Worm (Caenorhabditis elegans) whole organism, young adult: ENCODE results near the gene parn-2.

Source experiments
- B0035.1 ChIP-seq: sonication (generic microtip); optimal IDR thresholded peaks from 2 replicates; lab custom pipeline; 2016; ENCODE audit warnings: missing genetic modification characterization, mild to moderate bottlenecking, missing compliant biosample characterization, missing genotype, missing genetic modification reagents
- B0336.3 ChIP-seq: fragments of 200-800 bp; sonication (Bioruptor generic); IDR thresholded peaks from 2 replicates; pipeline ENCODE4 v1.3.6; 2022; ENCODE audit warnings: missing genetic modification characterization, missing compliant biosample characterization
- F37B4.10 ChIP-seq: fragments of 200-800 bp; sonication (Bioruptor generic); IDR thresholded peaks from 2 replicates; pipeline ENCODE4 v1.3.6; 2022; ENCODE audit warnings: missing genetic modification characterization, missing compliant biosample characterization
- F55B11.4 ChIP-seq: sonication (generic microtip); optimal IDR thresholded peaks from 2 replicates; lab custom pipeline; 2016; ENCODE audit warnings: missing compliant biosample characterization, missing genetic modification characterization, borderline replicate concordance; ENCODE audit not compliant: insufficient read depth
- K12H6.12 ChIP-seq: fragments of 200-800 bp; sonication (Bioruptor generic); optimal IDR thresholded peaks from 2 replicates; lab custom pipeline; 2018; ENCODE audit warnings: mild to moderate bottlenecking, missing genetic modification characterization, missing compliant biosample characterization
- Y67H2A.10 ChIP-seq: fragments of 200-800 bp; sonication (Bioruptor generic); conservative IDR thresholded peaks from 2 replicates; pipeline ENCODE4 v1.3.6; 2022; ENCODE audit warnings: missing genetic modification reagents, missing genetic modification characterization, missing compliant biosample characterization
- athp-1 ChIP-seq: sonication (generic microtip); optimal IDR thresholded peaks from 2 replicates; lab custom pipeline; 2017; ENCODE audit warnings: mild to moderate bottlenecking, missing genetic modification characterization, missing compliant biosample characterization
- attf-5 ChIP-seq: fragments of 200-800 bp; sonication (Bioruptor generic); optimal IDR thresholded peaks from 2 replicates; lab custom pipeline; 2018; ENCODE audit warnings: mild to moderate bottlenecking, missing genetic modification characterization, missing compliant biosample characterization
- attf-6 ChIP-seq: fragments of 200-800 bp; sonication (Bioruptor generic); IDR thresholded peaks from 2 replicates; pipeline ENCODE4 v1.3.6; 2022; ENCODE audit warnings: missing genetic modification reagents, missing genetic modification characterization, missing compliant biosample characterization
- ccch-3 ChIP-seq: fragments of 200-800 bp; sonication (Bioruptor generic); optimal IDR thresholded peaks from 2 replicates; lab custom pipeline; 2018; ENCODE audit warnings: mild to moderate bottlenecking, missing genetic modification characterization, missing compliant biosample characterization
- cebp-1 ChIP-seq, 2 experiments: fragments of 200-800 bp in 1 of 2; sonication (Bioruptor generic) in 1 of 2; sonication (generic microtip) in 1 of 2; IDR thresholded peaks in 1 of 2; optimal IDR thresholded peaks in 1 of 2; 2 replicates each; pipeline versions ENCODE4 v1.3.6 to Lab custom; 2017 to 2022; ENCODE audit warnings: missing compliant biosample characterization in 2 of 2, missing genetic modification characterization in 2 of 2, mild to moderate bottlenecking in 1 of 2, missing genetic modification reagents in 1 of 2, moderate library complexity in 1 of 2
- ceh-27 ChIP-seq: fragments of 200-800 bp; sonication (Bioruptor generic); optimal IDR thresholded peaks from 2 replicates; lab custom pipeline; 2018; ENCODE audit warnings: mild to moderate bottlenecking, missing genetic modification characterization, moderate library complexity, missing compliant biosample characterization
- chd-7 ChIP-seq: sonication (generic microtip); optimal IDR thresholded peaks from 2 replicates; lab custom pipeline; 2016; ENCODE audit warnings: mild to moderate bottlenecking, missing genetic modification characterization, moderate library complexity, missing compliant biosample characterization
- die-1 ChIP-seq: sonication (generic microtip); optimal IDR thresholded peaks from 2 replicates; lab custom pipeline; 2016; ENCODE audit warnings: missing genotype, mild to moderate bottlenecking, missing genetic modification characterization, missing compliant biosample characterization
- dox-1 ChIP-seq: fragments of 200-800 bp; sonication (Bioruptor generic); IDR thresholded peaks from 2 replicates; pipeline ENCODE4 v1.3.6; 2022; ENCODE audit warnings: missing genetic modification reagents, missing genetic modification characterization, missing compliant biosample characterization
- efl-1 ChIP-seq: fragments of 150-350 bp; optimal IDR thresholded peaks from 2 replicates; lab custom pipeline; 2014; ENCODE audit warnings: missing biosample characterization, missing genetic modification reagents, missing genetic modification characterization
- egl-44 ChIP-seq: fragments of 200-800 bp; sonication (Bioruptor generic); IDR thresholded peaks from 2 replicates; pipeline ENCODE4 v1.3.6; 2022; ENCODE audit warnings: missing genetic modification reagents, missing genetic modification characterization, missing compliant biosample characterization
- egrh-3 ChIP-seq: fragments of 200-800 bp; sonication (Bioruptor generic); IDR thresholded peaks from 2 replicates; pipeline ENCODE4 v1.3.6; 2022; ENCODE audit warnings: missing genetic modification reagents, missing genetic modification characterization, missing compliant biosample characterization
- ekl-4 ChIP-seq: fragments of 200-800 bp; sonication (Bioruptor generic); IDR thresholded peaks from 2 replicates; pipeline ENCODE4 v1.3.6; 2022; ENCODE audit warnings: missing genetic modification reagents, missing genetic modification characterization, missing compliant biosample characterization
- hrde-1 ChIP-seq: sonication (generic microtip); optimal IDR thresholded peaks from 2 replicates; lab custom pipeline; 2016; ENCODE audit warnings: missing genetic modification characterization, mild to moderate bottlenecking, missing compliant biosample characterization, moderate library complexity, missing genotype, missing genetic modification reagents, borderline replicate concordance
- lin-26 ChIP-seq: fragments of 200-800 bp; sonication (Bioruptor generic); IDR thresholded peaks from 2 replicates; pipeline ENCODE4 v1.3.6; 2022; ENCODE audit warnings: missing genetic modification reagents, missing genetic modification characterization, missing compliant biosample characterization
- lin-40 ChIP-seq: sonication (generic microtip); optimal IDR thresholded peaks from 2 replicates; lab custom pipeline; 2016; ENCODE audit warnings: missing genetic modification characterization, mild to moderate bottlenecking, missing compliant biosample characterization, missing genotype, missing genetic modification reagents
- lsy-27 ChIP-seq: sonication (generic microtip); optimal IDR thresholded peaks from 2 replicates; lab custom pipeline; 2017; ENCODE audit warnings: missing genetic modification characterization, mild to moderate bottlenecking, missing compliant biosample characterization, antibody characterized with exemption, missing genotype, borderline replicate concordance; ENCODE audit not compliant: insufficient read depth
- madf-10 ChIP-seq: sonication (generic microtip); optimal IDR thresholded peaks from 2 replicates; lab custom pipeline; 2016; ENCODE audit warnings: mild to moderate bottlenecking, missing genetic modification characterization, missing compliant biosample characterization
- madf-8 ChIP-seq: fragments of 200-800 bp; sonication (Bioruptor generic); conservative IDR thresholded peaks from 2 replicates; pipeline ENCODE4 v1.3.6; 2022; ENCODE audit warnings: missing genetic modification reagents, missing genetic modification characterization, missing compliant biosample characterization
- mcd-1 ChIP-seq: fragments of 200-800 bp; sonication (Bioruptor generic); IDR thresholded peaks from 2 replicates; pipeline ENCODE4 v1.3.6; 2022; ENCODE audit warnings: missing genetic modification reagents, missing genetic modification characterization, missing compliant biosample characterization
- nhr-120 ChIP-seq: fragments of 200-800 bp; sonication (Bioruptor generic); IDR thresholded peaks from 2 replicates; pipeline ENCODE4 v1.3.6; 2022; ENCODE audit warnings: missing genetic modification characterization, missing compliant biosample characterization
- nhr-27 ChIP-seq: fragments of 200-800 bp; sonication (Bioruptor generic); optimal IDR thresholded peaks from 2 replicates; lab custom pipeline; 2018; ENCODE audit warnings: mild to moderate bottlenecking, missing genetic modification characterization, moderate library complexity, missing compliant biosample characterization
- nhr-90 ChIP-seq: sonication (generic microtip); optimal IDR thresholded peaks from 2 replicates; lab custom pipeline; 2016; ENCODE audit warnings: missing genotype, mild to moderate bottlenecking, missing genetic modification characterization, missing compliant biosample characterization
- repo-1 ChIP-seq: sonication (generic microtip); optimal IDR thresholded peaks from 2 replicates; lab custom pipeline; 2017; ENCODE audit warnings: mild to moderate bottlenecking, missing genetic modification characterization, missing compliant biosample characterization
- zfh-2 ChIP-seq: fragments of 200-800 bp; sonication (Bioruptor generic); conservative IDR thresholded peaks from 2 replicates; pipeline ENCODE4 v1.3.6; 2022; ENCODE audit warnings: missing genetic modification reagents, missing genetic modification characterization, missing compliant biosample characterization
- ztf-18 ChIP-seq: sonication (generic microtip); optimal IDR thresholded peaks from 2 replicates; lab custom pipeline; 2016; ENCODE audit warnings: missing genotype, mild to moderate bottlenecking, missing genetic modification characterization, missing compliant biosample characterization
- ztf-26 ChIP-seq: sonication (generic microtip); optimal IDR thresholded peaks from 2 replicates; lab custom pipeline; 2017; ENCODE audit warnings: missing genetic modification characterization, missing compliant biosample characterization
- ztf-6 ChIP-seq: fragments of 200-800 bp; sonication (Bioruptor generic); IDR thresholded peaks from 2 replicates; pipeline ENCODE4 v1.3.6; 2022; ENCODE audit warnings: missing genetic modification reagents, missing genetic modification characterization, missing compliant biosample characterization

Gene parn-2

ce11 chrII:12222524-12222923 lies 33.9 kb downstream of the parn-2 start (continued):
- TF ChIP-seq die-1 (tag; lab: Kevin White, UChicago) (peak; percentile 36), hrde-1 (tag; lab: Kevin White, UChicago) (no peak), ceh-27 (GFP tag; lab: Kevin White, UChicago) (peak; percentile 78), ztf-6 (no peak), B0336.3 (peak; percentile 31; the same call in 1 of the 2 replicates), egrh-3 (GFP tag; lab: Robert Waterston, UW) (peak; percentile 73), athp-1 (tag; lab: Kevin White, UChicago) (no peak), chd-7 (tag; lab: Kevin White, UChicago) (peak; percentile 54), madf-10 (tag; lab: Kevin White, UChicago) (peak; percentile 78), nhr-90 (tag; lab: Kevin White, UChicago) (peak; percentile 30), ekl-4 (GFP tag; lab: Robert Waterston, UW) (peak; percentile 79), zfh-2 (GFP tag; lab: Robert Waterston, UW) (peak; percentile 98), attf-5 (peak; percentile 63), efl-1 (GFP tag; lab: Kevin White, UChicago) (no peak), K12H6.12 (peak; percentile 65), ccch-3 (GFP tag; lab: Kevin White, UChicago) (no peak), F55B11.4 (tag; lab: Kevin White, UChicago) (no peak), lsy-27 (tag; lab: Kevin White, UChicago) (no peak), B0035.1 (tag; lab: Kevin White, UChicago) (no peak), lin-40 (tag; lab: Kevin White, UChicago) (peak; percentile 73), ztf-18 (peak; percentile 33), ztf-26 (tag; lab: Kevin White, UChicago) (peak; percentile 53), nhr-120 (GFP tag; lab: Robert Waterston, UW) (no peak), Y67H2A.10 (GFP tag; lab: Robert Waterston, UW) (no peak), mcd-1 (peak; percentile 68), madf-8 (GFP tag; lab: Robert Waterston, UW) (no peak), cebp-1 (GFP tag; IDR thresholded peaks at IDR 0.05; lab: Robert Waterston, UW) (no peak), cebp-1 (tag; optimal IDR thresholded peaks at IDR 0.05; lab: Kevin White, UChicago) (peak; percentile 76), F37B4.10 (GFP tag; lab: Robert Waterston, UW) (no peak)

- TF ChIP-seq nhr-27 (tag; lab: Kevin White, UChicago) (no peak), egl-44 (GFP tag; lab: Robert Waterston, UW) (0 out of 2 replicates have a peak, but pooled peaks have one; percentile 18), zfh-2 (GFP tag; lab: Robert Waterston, UW) (peak; percentile 83), egrh-3 (GFP tag; lab: Robert Waterston, UW) (peak; percentile 40; the same call in 1 of the 2 replicates), attf-6 (GFP tag; lab: Robert Waterston, UW) (no peak)
Measured at ce11 chrII:12214562-12214961, 41.9 kb downstream of the parn-2 start.

ce11 chrII:12211652-12212245 lies 44.7 kb downstream of the parn-2 start:
- TF ChIP-seq B0336.3 (0 out of 2 replicates have a peak, but pooled peaks have one; percentile 35), F55B11.4 (tag; lab: Kevin White, UChicago) (no peak), zfh-2 (GFP tag; lab: Robert Waterston, UW) (peak; percentile 92), dox-1 (GFP tag; lab: Robert Waterston, UW) (peak; percentile 37; the same call in 1 of the 2 replicates), ekl-4 (GFP tag; lab: Robert Waterston, UW) (peak; percentile 34; the same call in 1 of the 2 replicates), chd-7 (tag; lab: Kevin White, UChicago) (peak; percentile 32), lin-26 (GFP tag; lab: Robert Waterston, UW) (0 out of 2 replicates have a peak, but pooled peaks have one; percentile 31), egrh-3 (GFP tag; lab: Robert Waterston, UW) (peak; percentile 79; the same call in 1 of the 2 replicates), lsy-27 (tag; lab: Kevin White, UChicago) (no peak), repo-1 (tag; lab: Kevin White, UChicago) (peak; percentile 12)
- TF ChIP-seq, all 124 proteins: peak for 8
